Worm (Caenorhabditis elegans): Measurements from ENCODE around the gene Y110A2AR.1.

Gene Y110A2AR.1

ce11 chrII:2881088-2881487, 38.4 kb upstream of the Y110A2AR.1 start:
- TF ChIP-seq C38D4.7 (GFP tag; optimal IDR thresholded peaks at IDR 0.05) (no peak), gmeb-2 (tag; optimal IDR thresholded peaks at IDR 0.05) (no peak), ceh-6 (GFP tag; optimal IDR thresholded peaks at IDR 0.05) (no peak), unc-3 (GFP tag; conservative IDR thresholded peaks at IDR 0.05) (no peak), unc-3 (tag; optimal IDR thresholded peaks at IDR 0.05) (no peak), tbx-2 (tag; optimal IDR thresholded peaks at IDR 0.05) (no peak)

- no peak for TF ChIP-seq nhr-11 (tag; optimal IDR thresholded peaks at IDR 0.05)
- no peak for TF ChIP-seq hlh-8 (tag; optimal IDR thresholded peaks at IDR 0.05)
- no peak for TF ChIP-seq hlh-15 (tag; optimal IDR thresholded peaks at IDR 0.05)
- TF ChIP-seq ceh-31 (tag; optimal IDR thresholded peaks at IDR 0.05) = no peak
- TF ChIP-seq dmd-4 (tag; optimal IDR thresholded peaks at IDR 0.05; ENCODE audit: borderline replicate concordance) = no peak
- no peak for TF ChIP-seq tbx-2 (tag; optimal IDR thresholded peaks at IDR 0.05)
- TF ChIP-seq ceh-45 (GFP tag; IDR thresholded peaks at IDR 0.05) = no peak
- no peak for TF ChIP-seq ztf-16 (tag; optimal IDR thresholded peaks at IDR 0.05)
- TF ChIP-seq lim-6 (tag; optimal IDR thresholded peaks at IDR 0.05) = no peak
- no peak for TF ChIP-seq ceh-2 (tag; optimal IDR thresholded peaks at IDR 0.05)
- no peak for TF ChIP-seq unc-55 (GFP tag; optimal IDR thresholded peaks at IDR 0.05)
- no peak for TF ChIP-seq pqm-1 (tag; optimal IDR thresholded peaks at IDR 0.05)
These were observed 34.7 kb upstream of the Y110A2AR.1 start, which contains the start of gene pigw-1 for ce11 chrII:2884810-2885209. Gene pigw-1 (minus strand): TSS chrII:2884910.

ce11 chrII:2885518-2886449, 33.7 kb upstream of the Y110A2AR.1 start:
- TF ChIP-seq ttx-3 (tag; optimal IDR thresholded peaks at IDR 0.05) (no peak), ceh-48 (tag; optimal IDR thresholded peaks at IDR 0.05) (peak; percentile 23)

- TF ChIP-seq zip-5 (tag; optimal IDR thresholded peaks at IDR 0.05) (peak; percentile 76), hlh-13 (GFP tag; optimal IDR thresholded peaks at IDR 0.05) (no peak), sdc-2 (tag; optimal IDR thresholded peaks at IDR 0.05) (no peak), ttx-3 (tag; optimal IDR thresholded peaks at IDR 0.05) (no peak), pros-1 (tag; optimal IDR thresholded peaks at IDR 0.05) (peak; percentile 45), tbx-7 (tag; optimal IDR thresholded peaks at IDR 0.05) (peak; percentile 94), ztf-16 (tag; optimal IDR thresholded peaks at IDR 0.05) (peak; percentile 53), nhr-11 (tag; optimal IDR thresholded peaks at IDR 0.05) (no peak), npax-4 (tag; optimal IDR thresholded peaks at IDR 0.05) (no peak), ceh-31 (tag; optimal IDR thresholded peaks at IDR 0.05) (peak; percentile 99), ceh-34 (tag; optimal IDR thresholded peaks at IDR 0.05) (peak; percentile 46), hlh-15 (tag; optimal IDR thresholded peaks at IDR 0.05) (no peak), sox-2 (GFP tag; IDR thresholded peaks at IDR 0.05) (no peak), eyg-1 (tag; optimal IDR thresholded peaks at IDR 0.05) (peak; percentile 47), fkh-10 (GFP tag; optimal IDR thresholded peaks at IDR 0.05) (no peak), pat-9 (tag; optimal IDR thresholded peaks at IDR 0.05) (no peak), madf-2 (tag; optimal IDR thresholded peaks at IDR 0.05) (peak; percentile 53), Y22D7AL.16 (tag; optimal IDR thresholded peaks at IDR 0.05) (peak; percentile 24), ahr-1 (tag; optimal IDR thresholded peaks at IDR 0.05) (peak; percentile 13), nfya-1 (tag; optimal IDR thresholded peaks at IDR 0.05) (peak; percentile 41), unc-55 (GFP tag; optimal IDR thresholded peaks at IDR 0.05) (peak; percentile 19), unc-3 (GFP tag; conservative IDR thresholded peaks at IDR 0.05) (peak; percentile 65), unc-3 (tag; optimal IDR thresholded peaks at IDR 0.05) (no peak), K09A11.1 (tag; optimal IDR thresholded peaks at IDR 0.05; ENCODE audit: insufficient read depth) (no peak), pqm-1 (tag; optimal IDR thresholded peaks at IDR 0.05) (no peak), tbx-2 (tag; optimal IDR thresholded peaks at IDR 0.05) (peak; percentile 86), ceh-48 (tag; optimal IDR thresholded peaks at IDR 0.05) (peak; percentile 91), mec-3 (tag; optimal IDR thresholded peaks at IDR 0.05; ENCODE audit: borderline replicate concordance) (peak; percentile 68), elt-2 (tag; optimal IDR thresholded peaks at IDR 0.05) (peak; percentile 57), hlh-8 (tag; optimal IDR thresholded peaks at IDR 0.05) (peak; percentile 79), hlh-6 (tag; optimal IDR thresholded peaks at IDR 0.05) (peak; percentile 68), ceh-18 (tag; optimal IDR thresholded peaks at IDR 0.05) (peak; percentile 57), hlh-30 (tag; optimal IDR thresholded peaks at IDR 0.05; ENCODE audit: insufficient read depth) (no peak), ets-4 (tag; optimal IDR thresholded peaks at IDR 0.05) (peak; percentile 98), elt-4 (tag; optimal IDR thresholded peaks at IDR 0.05) (no peak)
These were observed 30.4 kb upstream of the Y110A2AR.1 start, which contains the start of gene pinn-1 for ce11 chrII:2888957-2889630. Gene pinn-1 (minus strand): TSS chrII:2889007.
